Fruit fly (Drosophila melanogaster): ENCODE results near the gene nesd.

- no peak for TF ChIP-seq CG8478 (optimal IDR thresholded peaks at IDR 0.05)
- TF ChIP-seq CTCF (optimal IDR thresholded peaks at IDR 0.05), result no peak
These were observed 25.8 kb upstream of the nesd start for dm6 chr2L:20067928-20068327.
